Worm (Caenorhabditis elegans): ENCODE data around the gene fbxa-209.

DNA sequence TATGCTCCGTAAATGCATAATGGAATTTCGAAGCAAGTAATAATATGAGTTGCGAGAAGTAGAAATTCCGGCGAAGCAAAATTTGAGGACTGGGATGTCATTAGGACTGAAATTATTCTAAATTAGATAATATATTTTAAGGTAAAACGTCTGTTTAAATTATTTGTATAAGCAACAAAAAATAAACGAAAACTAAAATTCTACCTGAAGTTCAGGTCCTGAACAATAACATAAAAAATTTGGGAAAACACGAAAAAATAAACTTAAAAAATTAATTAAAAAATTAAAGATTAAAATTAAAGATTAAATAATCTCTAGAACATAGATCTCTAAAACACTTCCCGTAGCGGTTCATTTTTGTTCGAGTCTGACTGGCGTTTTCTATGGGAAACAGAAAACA is 47.0 kb downstream of the fbxa-209 start, which contains the start of gene srh-251:
- TF ChIP-seq pbrm-1 (GFP tag; IDR thresholded peaks at IDR 0.05) (no peak), dpl-1 (GFP tag; optimal IDR thresholded peaks at IDR 0.05) (no peak)
